Worm (Caenorhabditis elegans) whole organism, L1 larva: ENCODE results near the gene C17E7.12.

Experiments
- ama-1 ChIP-seq: fragments of 150-350 bp; optimal IDR thresholded peaks from 2 replicates; lab custom pipeline; 2014
- egl-27 ChIP-seq, 2 experiments: fragments of 150-350 bp in 1 of 2; sonication (generic microtip); optimal IDR thresholded peaks; 3 replicates each; lab custom pipeline; 2017 to 2018; ENCODE audit warnings: missing biosample characterization in 2 of 2, missing genetic modification characterization in 2 of 2, missing genetic modification reagents in 2 of 2
- fos-1 ChIP-seq: fragments of 150-350 bp; optimal IDR thresholded peaks from 2 replicates; lab custom pipeline; 2014; ENCODE audit warnings: missing biosample characterization, missing genetic modification characterization
- mep-1 ChIP-seq: fragments of 150-350 bp; optimal IDR thresholded peaks from 2 replicates; lab custom pipeline; 2014; ENCODE audit warnings: missing biosample characterization, missing genetic modification characterization
- nhr-19 ChIP-seq: fragments of 200-800 bp; sonication (Bioruptor generic); conservative IDR thresholded peaks from 2 replicates; pipeline ENCODE4 v1.3.6; 2022; ENCODE audit warnings: missing genetic modification characterization, missing compliant biosample characterization
- tlp-1 ChIP-seq: fragments of 150-350 bp; optimal IDR thresholded peaks from 2 replicates; lab custom pipeline; 2014; ENCODE audit warnings: missing biosample characterization, missing genetic modification characterization
- ztf-11 ChIP-seq, 2 experiments: sonication (generic microtip); optimal IDR thresholded peaks; 2 replicates each; lab custom pipeline; 2016 to 2017; ENCODE audit warnings: missing genetic modification characterization in 2 of 2, missing biosample characterization in 1 of 2, missing compliant biosample characterization in 1 of 2

DNA sequence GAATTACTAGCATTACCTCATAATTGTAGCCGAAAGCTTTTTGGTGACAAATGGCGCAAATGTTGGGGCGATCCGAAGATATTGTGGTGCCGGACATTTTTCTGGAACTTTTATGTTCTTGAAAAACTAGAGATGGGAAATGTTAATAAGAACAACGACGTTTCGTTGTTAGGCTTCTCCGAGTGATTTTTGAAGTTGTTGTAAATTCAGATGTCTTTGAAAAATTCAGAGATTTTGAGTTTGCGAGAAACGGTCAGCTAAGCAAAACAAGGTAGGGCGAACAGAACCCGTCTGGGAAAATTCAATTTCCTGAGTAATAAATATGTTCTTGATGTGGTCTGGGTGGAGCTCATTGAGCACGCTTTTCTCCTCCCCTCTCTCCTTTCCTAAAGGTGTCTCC is 5.7 kb downstream of the C17E7.12 start, which contains the start of gene nhr-124:
- TF ChIP-seq nhr-19: no peak
- TF ChIP-seq ztf-11 (tag; optimal IDR thresholded peaks at IDR 0.05; lab: Kevin White, UChicago): no peak
- TF ChIP-seq tlp-1: no peak
- no peak for TF ChIP-seq mep-1
- no peak for TF ChIP-seq egl-27 (tag; optimal IDR thresholded peaks at IDR 0.05; lab: Kevin White, UChicago)
- no peak for TF ChIP-seq ama-1 (lab: Kevin White, UChicago)
- TF ChIP-seq fos-1 (tag; lab: Kevin White, UChicago): no peak
